Fruit fly (Drosophila melanogaster): ENCODE data around the gene CG34393.
"Not testable (repeated sequence)": the region's sequence is repeated elsewhere in the genome, so short reads cannot be mapped to it uniquely, and the experiment has no call there.

The CG34393 gene

dm6 chr2L:3200396-3200795, at the start of gene CG34393:
Gene CG34393 (minus strand): TSS chr2L:3200496.
- no peak for TF ChIP-seq noc (tag; optimal IDR thresholded peaks at IDR 0.05)

- TF ChIP-seq noc (tag; optimal IDR thresholded peaks at IDR 0.05), result no peak
Observed at dm6 chr2L:3246030-3246429, 45.7 kb upstream of the CG34393 start.

- no peak for TF ChIP-seq noc (tag; optimal IDR thresholded peaks at IDR 0.05)
Observed at dm6 chr2L:3231239-3231638, 30.9 kb upstream of the CG34393 start.

- no peak for TF ChIP-seq noc (tag; optimal IDR thresholded peaks at IDR 0.05)
Observed at dm6 chr2L:3228694-3229093, 28.4 kb upstream of the CG34393 start.

- no peak for TF ChIP-seq noc (tag; optimal IDR thresholded peaks at IDR 0.05)
Observed at dm6 chr2L:3199556-3199955, 740 bp downstream of the CG34393 start.

- TF ChIP-seq noc (tag; optimal IDR thresholded peaks at IDR 0.05), result no peak
Observed at dm6 chr2L:3188875-3189274, 11.4 kb downstream of the CG34393 start.

dm6 chr2L:3183205-3183604, 17.1 kb downstream of the CG34393 start:
- no peak for TF ChIP-seq noc (tag; optimal IDR thresholded peaks at IDR 0.05)

- TF ChIP-seq noc (tag; optimal IDR thresholded peaks at IDR 0.05), result no peak
Observed at dm6 chr2L:3179654-3180053, 20.6 kb downstream of the CG34393 start.

dm6 chr2L:3173740-3174139, 26.6 kb downstream of the CG34393 start, which contains the start of the genes CG31698 and CG15404:
Gene CG31698 (minus strand): TSS chr2L:3173840.
Gene CG15404 (plus strand): TSS chr2L:3173972.
- TF ChIP-seq noc (tag; optimal IDR thresholded peaks at IDR 0.05), result no peak

- TF ChIP-seq noc (tag; optimal IDR thresholded peaks at IDR 0.05), result no peak
Observed at dm6 chr2L:3172745-3173271, 27.5 kb downstream of the CG34393 start.

dm6 chr2L:3170949-3171579, 29.2 kb downstream of the CG34393 start, which contains the start of gene CG44002:
Gene CG44002 (minus strand): TSS chr2L:3171092.
- TF ChIP-seq noc (tag; optimal IDR thresholded peaks at IDR 0.05), result no peak

- TF ChIP-seq noc (tag; optimal IDR thresholded peaks at IDR 0.05), result no peak
Observed at dm6 chr2L:3166710-3167109, 33.6 kb downstream of the CG34393 start.

- TF ChIP-seq noc (tag; optimal IDR thresholded peaks at IDR 0.05), result no peak
Observed at dm6 chr2L:3165022-3165647, 35.2 kb downstream of the CG34393 start.

dm6 chr2L:3164257-3165021, 35.9 kb downstream of the CG34393 start:
- no peak for TF ChIP-seq noc (tag; optimal IDR thresholded peaks at IDR 0.05)

- not testable (repeated sequence) for TF ChIP-seq noc (tag; optimal IDR thresholded peaks at IDR 0.05)
Observed at dm6 chr2L:3163490-3163889, 36.8 kb downstream of the CG34393 start, which contains the start of gene Hydr2. Gene Hydr2 (plus strand): TSS chr2L:3163645.

All from whole organism, larva.